In genomic region chr3R:11984862-11985261, dm6 we compare ENCODE assay signal across 4 fruit fly cellular contexts.
TF ChIP-seq lines count a peak whose summit lies in the region.

No protein-coding gene starts in this region.

- no peak for TF ChIP-seq CTCF in whole organism, embryonic (GFP tag; optimal IDR thresholded peaks at IDR 0.05; lab: Kevin White, UChicago)

TF ChIP-seq in whole organism, embryonic, 481 proteins besides CTCF, POLR2A, EP300 and RAD21:
- TF ChIP-seq Abd-B (GFP tag; optimal IDR thresholded peaks at IDR 0.05; lab: Kevin White, UChicago) (no peak), CG2120 (GFP tag; optimal IDR thresholded peaks at IDR 0.05; lab: Kevin White, UChicago) (no peak), nerfin-2 (GFP tag; IDR thresholded peaks at IDR 0.05; lab: Robert Waterston, UW; ENCODE audit: partially characterized antibody) (no peak), CG1024 (GFP tag; IDR thresholded peaks at IDR 0.05; lab: Robert Waterston, UW) (no peak), CG10959 (GFP tag; IDR thresholded peaks at IDR 0.05; lab: Robert Waterston, UW) (no peak), h (optimal IDR thresholded peaks at IDR 0.05; lab: Kevin White, UChicago) (no peak), HmgD (GFP tag; optimal IDR thresholded peaks at IDR 0.05; lab: Kevin White, UChicago) (no peak), CG31365 (tag; optimal IDR thresholded peaks at IDR 0.05; lab: Kevin White, UChicago) (no peak), CG16813 (GFP tag; IDR thresholded peaks at IDR 0.05; lab: Robert Waterston, UW; ENCODE audit: partially characterized antibody) (no peak), btn (GFP tag; optimal IDR thresholded peaks at IDR 0.05; lab: Kevin White, UChicago) (no peak), Dref (GFP tag; IDR thresholded peaks at IDR 0.05; lab: Robert Waterston, UW) (0 out of 2 replicates have a peak, but pooled peaks have one; percentile 7), nom (GFP tag; optimal IDR thresholded peaks at IDR 0.05; lab: Kevin White, UChicago) (peak; percentile 38), CG4328 (GFP tag; optimal IDR thresholded peaks at IDR 0.05; lab: Kevin White, UChicago) (no peak), Nf-YB (GFP tag; optimal IDR thresholded peaks at IDR 0.05; lab: Kevin White, UChicago) (no peak), seq (GFP tag; IDR thresholded peaks at IDR 0.05; lab: Robert Waterston, UW) (no peak)
TF ChIP-seq in whole organism, embryonic: peak in this region for 2.

TF ChIP-seq in whole organism, prepupa, 60 proteins besides CTCF, POLR2A, EP300 and RAD21:
- TF ChIP-seq CG3032 (tag; optimal IDR thresholded peaks at IDR 0.05; lab: Kevin White, UChicago): no peak
- peak; percentile 99 for TF ChIP-seq svp (GFP tag; lab: Kevin White, UChicago)
- TF ChIP-seq Eip78C (GFP tag; lab: Kevin White, UChicago): peak; percentile 75
- peak in 1 of 2 experiments; percentile 22 for TF ChIP-seq ss (GFP tag; optimal IDR thresholded peaks at IDR 0.05; lab: Kevin White, UChicago)

TF ChIP-seq in whole organism, pupa, 21 proteins besides CTCF, POLR2A, EP300 and RAD21:
- TF ChIP-seq Pif1B (GFP tag; optimal IDR thresholded peaks at IDR 0.05; lab: Kevin White, UChicago) (no peak), EcR (GFP tag; optimal IDR thresholded peaks at IDR 0.05; lab: Kevin White, UChicago) (peak; percentile 79), gl (tag; optimal IDR thresholded peaks at IDR 0.05; lab: Kevin White, UChicago) (no peak), CG32121 (GFP tag; IDR thresholded peaks at IDR 0.05; lab: Robert Waterston, UW) (no peak)

TF ChIP-seq in whole organism, wandering third instar larva, 38 proteins besides CTCF, POLR2A, EP300 and RAD21:
- TF ChIP-seq Dif (GFP tag; optimal IDR thresholded peaks at IDR 0.05; lab: Kevin White, UChicago; ENCODE audit: partially characterized antibody) (peak; percentile 48), Hnf4 (GFP tag; optimal IDR thresholded peaks at IDR 0.05; lab: Kevin White, UChicago) (no peak)
TF ChIP-seq in whole organism, wandering third instar larva: peak in this region for 1.
